Worm (Caenorhabditis elegans) whole organism, late embryonic: ENCODE results near the gene cyp-13A11.

Experiments used
- ama-1 ChIP-seq: fragments of 150-350 bp; optimal IDR thresholded peaks from 2 replicates; lab custom pipeline; 2014
- ceh-22 ChIP-seq: sonication (generic microtip); optimal IDR thresholded peaks from 2 replicates; lab custom pipeline; 2017; ENCODE audit warnings: missing biosample characterization, missing genetic modification characterization
- dmd-4 ChIP-seq: sonication (generic microtip); optimal IDR thresholded peaks from 2 replicates; lab custom pipeline; 2016; ENCODE audit warnings: borderline replicate concordance, missing genetic modification characterization, missing compliant biosample characterization
- elt-2 ChIP-seq: sonication (generic microtip); optimal IDR thresholded peaks from 2 replicates; lab custom pipeline; 2016; ENCODE audit warnings: missing genetic modification reagents, missing genetic modification characterization, missing compliant biosample characterization
- ets-4 ChIP-seq: sonication (generic microtip); optimal IDR thresholded peaks from 2 replicates; lab custom pipeline; 2016; ENCODE audit warnings: missing genetic modification characterization, missing compliant biosample characterization
- eyg-1 ChIP-seq: sonication (generic microtip); optimal IDR thresholded peaks from 2 replicates; lab custom pipeline; 2016; ENCODE audit warnings: missing genotype, missing genetic modification characterization, missing compliant biosample characterization
- hlh-30 ChIP-seq: sonication (generic microtip); optimal IDR thresholded peaks from 2 replicates; lab custom pipeline; 2017; ENCODE audit warnings: antibody characterized with exemption, missing genetic modification characterization, missing compliant biosample characterization; ENCODE audit not compliant: insufficient read depth
- nfya-1 ChIP-seq: sonication (generic microtip); optimal IDR thresholded peaks from 2 replicates; lab custom pipeline; 2017; ENCODE audit warnings: missing genetic modification characterization, mild to moderate bottlenecking, missing compliant biosample characterization, antibody characterized with exemption, moderate library complexity
- nhr-11 ChIP-seq: fragments of 150-350 bp; optimal IDR thresholded peaks from 2 replicates; lab custom pipeline; 2014; ENCODE audit warnings: missing biosample characterization, missing genetic modification characterization
- pax-1 ChIP-seq: fragments of 150-350 bp; optimal IDR thresholded peaks from 2 replicates; lab custom pipeline; 2014; ENCODE audit warnings: missing biosample characterization, missing genetic modification characterization
- pha-2 ChIP-seq: sonication (generic microtip); optimal IDR thresholded peaks from 2 replicates; lab custom pipeline; 2017; ENCODE audit warnings: mild to moderate bottlenecking, missing genetic modification characterization, missing compliant biosample characterization
- pha-4 ChIP-seq: fragments of 150-350 bp; optimal IDR thresholded peaks from 2 replicates; lab custom pipeline; 2018; ENCODE audit warnings: missing biosample characterization, missing genetic modification reagents, missing genetic modification characterization
- pqm-1 ChIP-seq: sonication (generic microtip); optimal IDR thresholded peaks from 2 replicates; lab custom pipeline; 2016; ENCODE audit warnings: missing genetic modification characterization, missing compliant biosample characterization
- unc-55 ChIP-seq: sonication (generic microtip); optimal IDR thresholded peaks from 2 replicates; lab custom pipeline; 2017; ENCODE audit warnings: missing biosample characterization, missing genetic modification reagents, missing genetic modification characterization

ce11 chrIII:13069416-13069815 is 48.6 kb downstream of the cyp-13A11 start:
- no peak for TF ChIP-seq pha-4 (tag; lab: Kevin White, UChicago)
- no peak for TF ChIP-seq nhr-11 (tag; lab: Kevin White, UChicago)
- no peak for TF ChIP-seq elt-2
- no peak for TF ChIP-seq unc-55 (GFP tag; lab: Kevin White, UChicago)
- no peak for TF ChIP-seq eyg-1
- no peak for TF ChIP-seq pax-1 (tag; lab: Kevin White, UChicago)
- TF ChIP-seq hlh-30 (tag; lab: Kevin White, UChicago), result no peak
- no peak for TF ChIP-seq ama-1
- no peak for TF ChIP-seq pha-2
- TF ChIP-seq ceh-22 (tag; lab: Kevin White, UChicago), result no peak
- TF ChIP-seq pqm-1 (tag; lab: Kevin White, UChicago), result no peak
- no peak for TF ChIP-seq ets-4
- TF ChIP-seq dmd-4 (tag; lab: Kevin White, UChicago), result no peak
- TF ChIP-seq nfya-1, result no peak
